Worm (Caenorhabditis elegans) whole organism, L4/young adult: ENCODE measurements around the gene str-204.

Experiments
- W03F9.2 ChIP-seq: fragments of 150-350 bp; optimal IDR thresholded peaks from 2 replicates; lab custom pipeline; 2014; ENCODE audit warnings: missing biosample characterization, missing genetic modification characterization
- dao-5 ChIP-seq: sonication (generic microtip); optimal IDR thresholded peaks from 2 replicates; lab custom pipeline; 2016; ENCODE audit warnings: missing genotype, missing genetic modification characterization, moderate library complexity, missing compliant biosample characterization
- him-1 ChIP-seq: sonication (generic microtip); optimal IDR thresholded peaks from 2 replicates; lab custom pipeline; 2016; ENCODE audit warnings: missing genotype, missing genetic modification reagents, missing genetic modification characterization, missing compliant biosample characterization

- TF ChIP-seq dao-5 = no peak
- TF ChIP-seq him-1 (tag; lab: Kevin White, UChicago) = no peak
- TF ChIP-seq W03F9.2 (tag; lab: Kevin White, UChicago) = no peak
Measured at ce11 chrV:7186599-7186998, 27.1 kb downstream of the str-204 start.
